Worm (Caenorhabditis elegans) whole organism, late embryonic: Measurements from ENCODE around the gene B0336.13.

Experiments
- C08G9.2 ChIP-seq: sonication (generic microtip); optimal IDR thresholded peaks from 2 replicates; lab custom pipeline; 2016; ENCODE audit warnings: mild to moderate bottlenecking, missing genetic modification characterization, moderate library complexity, missing compliant biosample characterization
- ahr-1 ChIP-seq: sonication (generic microtip); optimal IDR thresholded peaks from 2 replicates; lab custom pipeline; 2016; ENCODE audit warnings: missing genetic modification characterization, missing compliant biosample characterization
- ama-1 ChIP-seq: fragments of 150-350 bp; optimal IDR thresholded peaks from 2 replicates; lab custom pipeline; 2014
- ets-4 ChIP-seq: sonication (generic microtip); optimal IDR thresholded peaks from 2 replicates; lab custom pipeline; 2016; ENCODE audit warnings: missing genetic modification characterization, missing compliant biosample characterization
- eyg-1 ChIP-seq: sonication (generic microtip); optimal IDR thresholded peaks from 2 replicates; lab custom pipeline; 2016; ENCODE audit warnings: missing genotype, missing genetic modification characterization, missing compliant biosample characterization
- fkh-10 ChIP-seq: fragments of 150-350 bp; optimal IDR thresholded peaks from 2 replicates; lab custom pipeline; 2014; ENCODE audit warnings: missing biosample characterization, missing genetic modification reagents, missing genetic modification characterization
- hlh-8 ChIP-seq: sonication (generic microtip); optimal IDR thresholded peaks from 2 replicates; lab custom pipeline; 2016; ENCODE audit warnings: missing genotype, missing genetic modification characterization, missing compliant biosample characterization
- lin-11 ChIP-seq: fragments of 200-800 bp; sonication (Bioruptor generic); optimal IDR thresholded peaks from 2 replicates; lab custom pipeline; 2018; ENCODE audit warnings: mild to moderate bottlenecking, missing genetic modification characterization, missing compliant biosample characterization
- pqm-1 ChIP-seq: sonication (generic microtip); optimal IDR thresholded peaks from 2 replicates; lab custom pipeline; 2016; ENCODE audit warnings: missing genetic modification characterization, missing compliant biosample characterization
- sox-4 ChIP-seq: sonication (generic microtip); optimal IDR thresholded peaks from 2 replicates; lab custom pipeline; 2017; ENCODE audit warnings: mild to moderate bottlenecking, missing genetic modification characterization, inconsistent platforms, missing compliant biosample characterization
- tbx-2 ChIP-seq: sonication (generic microtip); optimal IDR thresholded peaks from 2 replicates; lab custom pipeline; 2016; ENCODE audit warnings: missing genetic modification characterization, missing compliant biosample characterization

ce11 chrIII:5653692-5654105 is 40.1 kb upstream of the B0336.13 start:
- no peak for TF ChIP-seq sox-4 (tag; lab: Kevin White, UChicago)
- TF ChIP-seq eyg-1 (tag; lab: Kevin White, UChicago) = no peak
- TF ChIP-seq hlh-8 = no peak
- no peak for TF ChIP-seq ama-1 (lab: Kevin White, UChicago)
- TF ChIP-seq C08G9.2 (tag; lab: Kevin White, UChicago) = no peak
- TF ChIP-seq pqm-1 (tag; lab: Kevin White, UChicago) = no peak
- TF ChIP-seq ahr-1 = no peak
- no peak for TF ChIP-seq tbx-2 (tag; lab: Kevin White, UChicago)
- no peak for TF ChIP-seq ets-4
- no peak for TF ChIP-seq lin-11 (tag; lab: Kevin White, UChicago)
- no peak for TF ChIP-seq fkh-10 (GFP tag; lab: Kevin White, UChicago)
